Fruit fly (Drosophila melanogaster) whole organism, wandering third instar larva: Measurements from ENCODE around the gene Lgr4.

ENCODE experiments used
- CG32264 ChIP-seq: fragments of 200-800 bp; sonication (Bioruptor generic); optimal IDR thresholded peaks from 2 replicates; lab custom pipeline; 2016; ENCODE audit warnings: missing biosample characterization, missing genetic modification characterization
- CG9705 ChIP-seq: fragments of 200-800 bp; sonication (Bioruptor generic); optimal IDR thresholded peaks from 2 replicates; lab custom pipeline; 2018; ENCODE audit warnings: missing biosample characterization, mild to moderate bottlenecking, missing genetic modification characterization
- CrebA ChIP-seq: fragments of 200-800 bp; sonication (Bioruptor generic); optimal IDR thresholded peaks from 2 replicates; lab custom pipeline; 2016; ENCODE audit warnings: missing biosample characterization, mild to moderate bottlenecking, missing genetic modification characterization, borderline replicate concordance
- Dif ChIP-seq: fragments of 200-275, 200-300 bp; sonication (Bioruptor generic); optimal IDR thresholded peaks from 2 replicates; lab custom pipeline; 2018; ENCODE audit warnings: missing biosample characterization, missing genetic modification characterization; ENCODE audit not compliant: partially characterized antibody
- GATAd ChIP-seq: sonication (Bioruptor generic); optimal IDR thresholded peaks from 2 replicates; lab custom pipeline; 2016; ENCODE audit warnings: missing biosample characterization, missing genetic modification characterization
- HLH106 ChIP-seq: fragments of 200-800 bp; optimal IDR thresholded peaks from 3 replicates; lab custom pipeline; 2019; ENCODE audit warnings: missing biosample characterization, mild to moderate bottlenecking, missing genetic modification characterization, moderate library complexity
- Hnf4 ChIP-seq: fragments of 200-800 bp; sonication (Bioruptor generic); optimal IDR thresholded peaks from 2 replicates; lab custom pipeline; 2016; ENCODE audit warnings: missing biosample characterization, mild to moderate bottlenecking, missing genetic modification characterization
- Hr78 ChIP-seq: fragments of >200 bp; optimal IDR thresholded peaks from 2 replicates; lab custom pipeline; 2017; ENCODE audit warnings: missing biosample characterization, missing genetic modification characterization
- Hr83 ChIP-seq: fragments of 200-300 bp; sonication (Bioruptor generic); optimal IDR thresholded peaks from 2 replicates; lab custom pipeline; 2016; ENCODE audit warnings: missing biosample characterization, mild to moderate bottlenecking, missing genetic modification characterization, moderate library complexity; ENCODE audit not compliant: poor library complexity, severe bottlenecking
- Mio ChIP-seq: sonication (Bioruptor generic); optimal IDR thresholded peaks from 2 replicates; lab custom pipeline; 2016; ENCODE audit warnings: missing biosample characterization, missing genetic modification characterization
- Myc ChIP-seq: fragments of >200 bp; optimal IDR thresholded peaks from 2 replicates; lab custom pipeline; 2017
- N ChIP-seq: fragments of >200 bp; optimal IDR thresholded peaks from 2 replicates; lab custom pipeline; 2018; ENCODE audit warnings: missing biosample characterization, missing external identifiers, missing genetic modification characterization
- OdsH ChIP-seq: fragments of 200-800 bp; sonication (Bioruptor generic); optimal IDR thresholded peaks from 2 replicates; lab custom pipeline; 2016; ENCODE audit warnings: missing biosample characterization, mild to moderate bottlenecking, missing genetic modification characterization
- Rel ChIP-seq, 2 experiments: fragments of 200-800 bp; sonication (Bioruptor generic) in 1 of 2; optimal IDR thresholded peaks; 2 replicates in 1 of 2; 3 replicates in 1 of 2; lab custom pipeline; 2016 to 2019; ENCODE audit warnings: mild to moderate bottlenecking in 2 of 2, missing biosample characterization in 2 of 2, missing genetic modification characterization in 2 of 2, moderate library complexity in 1 of 2
- Sp1 ChIP-seq: fragments of 200-800 bp; sonication (Bioruptor generic); optimal IDR thresholded peaks from 3 replicates; lab custom pipeline; 2019; ENCODE audit warnings: missing biosample characterization, mild to moderate bottlenecking, missing genetic modification characterization, moderate library complexity
- Vsx2 ChIP-seq: fragments of 200-300, 225-300 bp; sonication (Bioruptor generic); optimal IDR thresholded peaks from 2 replicates; lab custom pipeline; 2018; ENCODE audit warnings: missing biosample characterization, missing genetic modification characterization; ENCODE audit not compliant: partially characterized antibody
- br ChIP-seq: fragments of 200-800 bp; sonication (Bioruptor generic); optimal IDR thresholded peaks from 2 replicates; lab custom pipeline; 2016; ENCODE audit warnings: missing biosample characterization, missing genetic modification characterization
- brk ChIP-seq: fragments of 200-800 bp; sonication (Bioruptor generic); optimal IDR thresholded peaks from 2 replicates; lab custom pipeline; 2016; ENCODE audit warnings: missing biosample characterization, mild to moderate bottlenecking, missing genetic modification characterization
- dl ChIP-seq, 2 experiments: fragments of 175-275, 200-275 bp in 1 of 2; fragments of 200-275 bp in 1 of 2; sonication (Bioruptor generic); optimal IDR thresholded peaks; lab custom pipeline; 2018; ENCODE audit warnings: mild to moderate bottlenecking in 2 of 2, missing biosample characterization in 2 of 2, missing genetic modification characterization in 2 of 2, moderate library complexity in 2 of 2; ENCODE audit not compliant: partially characterized antibody in 2 of 2, insufficient read depth in 1 of 2
- dmrt93B ChIP-seq: fragments of 200-800 bp; sonication (Bioruptor generic); optimal IDR thresholded peaks from 2 replicates; lab custom pipeline; 2018; ENCODE audit warnings: missing biosample characterization, mild to moderate bottlenecking, missing genetic modification characterization
- dsf ChIP-seq: sonication (Bioruptor generic); optimal IDR thresholded peaks from 2 replicates; lab custom pipeline; 2016; ENCODE audit warnings: missing biosample characterization, missing genetic modification characterization, borderline replicate concordance
- ey ChIP-seq: fragments of 200-800 bp; sonication (Bioruptor generic); optimal IDR thresholded peaks from 2 replicates; lab custom pipeline; 2016; ENCODE audit warnings: missing biosample characterization, missing genetic modification characterization
- foxo ChIP-seq, 2 experiments: fragments of 200-800 bp; sonication (Bioruptor generic); optimal IDR thresholded peaks; 2 replicates in 1 of 2; 3 replicates in 1 of 2; lab custom pipeline; 2016 to 2017; ENCODE audit warnings: missing biosample characterization in 2 of 2, missing genetic modification characterization in 2 of 2
- h ChIP-seq: fragments of 200-800 bp; sonication (Bioruptor generic); optimal IDR thresholded peaks from 3 replicates; lab custom pipeline; 2016; ENCODE audit warnings: missing biosample characterization, mild to moderate bottlenecking, missing genetic modification characterization
- jim ChIP-seq: fragments of 175-275, 200-325 bp; sonication (Bioruptor generic); optimal IDR thresholded peaks from 2 replicates; lab custom pipeline; 2016; ENCODE audit warnings: missing biosample characterization, mild to moderate bottlenecking, missing genetic modification characterization
- lola ChIP-seq: fragments of >200 bp; optimal IDR thresholded peaks from 2 replicates; lab custom pipeline; 2017; ENCODE audit warnings: missing biosample characterization, missing genetic modification characterization
- pan ChIP-seq: fragments of >200 bp; optimal IDR thresholded peaks from 2 replicates; lab custom pipeline; 2017
- sv ChIP-seq: fragments of 200-800 bp; sonication (Bioruptor generic); optimal IDR thresholded peaks from 3 replicates; lab custom pipeline; 2016; ENCODE audit warnings: missing biosample characterization, missing genetic modification characterization
- usp ChIP-seq: fragments of >200 bp; optimal IDR thresholded peaks from 2 replicates; lab custom pipeline; 2017; ENCODE audit warnings: missing biosample characterization, missing genetic modification characterization
- woc ChIP-seq: sonication (Bioruptor generic); optimal IDR thresholded peaks from 2 replicates; lab custom pipeline; 2016; ENCODE audit warnings: missing biosample characterization, mild to moderate bottlenecking, missing genetic modification characterization

The Lgr4 gene

dm6 chrX:13159481-13159880 is 29.5 kb downstream of the Lgr4 start, which contains the start of the genes Bap60 and CG12096 (continued):
- TF ChIP-seq dmrt93B (GFP tag; lab: Kevin White, UChicago) (peak; percentile 72), CrebA (GFP tag; lab: Kevin White, UChicago) (no peak), Hr78 (GFP tag; lab: Kevin White, UChicago) (no peak), Mio (GFP tag; lab: Kevin White, UChicago) (no peak), woc (GFP tag; lab: Kevin White, UChicago) (no peak), CG32264 (GFP tag; lab: Kevin White, UChicago) (no peak), sv (GFP tag; lab: Kevin White, UChicago) (peak; percentile 20)

dm6 chrX:13154783-13155182 is 34.2 kb downstream of the Lgr4 start, which contains the start of the genes CG4318 and CG4332:
TSS of gene CG4318 (minus strand) at chrX:13154924.
TSS of gene CG4332 (plus strand) at chrX:13155038.
- TF ChIP-seq foxo (GFP tag; optimal IDR thresholded peaks at IDR 0.05; lab: Kevin White, UChicago) (no peak), Myc (lab: Kevin White, UChicago) (peak; percentile 62), GATAd (GFP tag; lab: Kevin White, UChicago) (no peak)

dm6 chrX:13149083-13149482 is 39.9 kb downstream of the Lgr4 start:
- TF ChIP-seq dmrt93B (GFP tag; lab: Kevin White, UChicago) = no peak
- no peak for TF ChIP-seq pan (lab: Kevin White, UChicago)
- no peak for TF ChIP-seq lola
- no peak for TF ChIP-seq Hnf4 (GFP tag; lab: Kevin White, UChicago)
- no peak for TF ChIP-seq HLH106 (tag; lab: Kevin White, UChicago)
- no peak for TF ChIP-seq h (GFP tag; lab: Kevin White, UChicago)
- TF ChIP-seq usp = no peak
- TF ChIP-seq ey (GFP tag; lab: Kevin White, UChicago) = no peak
- no peak for TF ChIP-seq dl (GFP tag; optimal IDR thresholded peaks at IDR 0.05; lab: Kevin White, UChicago; ENCODE audit: insufficient read depth in 1 of 2, partially characterized antibody in 2 of 2)
- no peak for TF ChIP-seq Rel (GFP tag; optimal IDR thresholded peaks at IDR 0.05; lab: Kevin White, UChicago)
- no peak for TF ChIP-seq Rel (tag; optimal IDR thresholded peaks at IDR 0.05; lab: Kevin White, UChicago)
- TF ChIP-seq Sp1 (GFP tag; lab: Kevin White, UChicago) = no peak
- no peak for TF ChIP-seq OdsH (GFP tag; lab: Kevin White, UChicago)
- TF ChIP-seq GATAd (GFP tag; lab: Kevin White, UChicago) = no peak
- TF ChIP-seq foxo (GFP tag; optimal IDR thresholded peaks at IDR 0.05; lab: Kevin White, UChicago) = no peak
- no peak for TF ChIP-seq brk (GFP tag; lab: Kevin White, UChicago)
- no peak for TF ChIP-seq Mio (GFP tag; lab: Kevin White, UChicago)
- no peak for TF ChIP-seq woc (GFP tag; lab: Kevin White, UChicago)
- TF ChIP-seq, all 38 proteins: peak for 0

- TF ChIP-seq Dif (GFP tag; lab: Kevin White, UChicago) (no peak), brk (GFP tag; lab: Kevin White, UChicago) (no peak), woc (GFP tag; lab: Kevin White, UChicago) (no peak), Sp1 (GFP tag; lab: Kevin White, UChicago) (no peak), Hnf4 (GFP tag; lab: Kevin White, UChicago) (no peak), dl (GFP tag; optimal IDR thresholded peaks at IDR 0.05; lab: Kevin White, UChicago; ENCODE audit: insufficient read depth in 1 of 2, partially characterized antibody in 2 of 2) (no peak), CG9705 (no peak), br (no peak), Vsx2 (GFP tag; lab: Kevin White, UChicago) (no peak), CG32264 (GFP tag; lab: Kevin White, UChicago) (no peak), CrebA (GFP tag; lab: Kevin White, UChicago) (no peak), OdsH (GFP tag; lab: Kevin White, UChicago) (no peak), foxo (GFP tag; optimal IDR thresholded peaks at IDR 0.05; lab: Kevin White, UChicago) (no peak), N (no peak), Hr83 (no peak), dmrt93B (GFP tag; lab: Kevin White, UChicago) (no peak), Hr78 (GFP tag; lab: Kevin White, UChicago) (no peak), sv (GFP tag; lab: Kevin White, UChicago) (no peak), dsf (GFP tag; lab: Kevin White, UChicago) (no peak), jim (GFP tag; lab: Kevin White, UChicago) (no peak)
Observed at dm6 chrX:13145858-13146257, 43.1 kb downstream of the Lgr4 start.
